Fruit fly (Drosophila melanogaster) whole organism, embryonic: ENCODE data around the gene Pstk.

Experiments
- Aef1 ChIP-seq: fragments of 200-800 bp; sonication (Bioruptor generic); IDR thresholded peaks from 3 replicates; pipeline ENCODE4 v1.3.6; 2022; ENCODE audit warnings: missing biosample characterization, missing genetic modification characterization
- Bteb2 ChIP-seq: fragments of 200-800 bp; sonication (Bioruptor generic); optimal IDR thresholded peaks from 2 replicates; lab custom pipeline; 2016; ENCODE audit warnings: missing biosample characterization, missing genetic modification characterization
- CG12104 ChIP-seq: fragments of 200-800 bp; sonication (Bioruptor generic); optimal IDR thresholded peaks from 3 replicates; lab custom pipeline; 2016; ENCODE audit warnings: missing biosample characterization, missing genetic modification characterization
- CG13624 ChIP-seq: fragments of 200-800 bp; sonication (Bioruptor generic); optimal IDR thresholded peaks from 2 replicates; lab custom pipeline; 2016; ENCODE audit warnings: missing biosample characterization, missing genetic modification characterization
- CG7786 ChIP-seq: fragments of 200-800 bp; sonication (Bioruptor generic); optimal IDR thresholded peaks from 2 replicates; lab custom pipeline; 2016; ENCODE audit warnings: missing biosample characterization, missing genetic modification characterization
- D19B ChIP-seq: fragments of 200-800 bp; sonication (Bioruptor generic); optimal IDR thresholded peaks from 2 replicates; lab custom pipeline; 2017; ENCODE audit warnings: missing biosample characterization, mild to moderate bottlenecking, missing genetic modification characterization
- H2.0 ChIP-seq: fragments of 200-800 bp; sonication (Bioruptor generic); IDR thresholded peaks from 2 replicates; pipeline ENCODE4 v1.3.6; 2022; ENCODE audit warnings: missing biosample characterization, missing genetic modification characterization
- Sox100B ChIP-seq: fragments of 200-800 bp; sonication (Bioruptor generic); optimal IDR thresholded peaks from 3 replicates; lab custom pipeline; 2018; ENCODE audit warnings: missing biosample characterization, mild to moderate bottlenecking, missing genetic modification characterization
- Spps ChIP-seq: fragments of 200-800 bp; sonication (Bioruptor generic); optimal IDR thresholded peaks from 2 replicates; lab custom pipeline; 2018; ENCODE audit warnings: missing biosample characterization, mild to moderate bottlenecking, missing genetic modification characterization
- Usf ChIP-seq: fragments of 200-800 bp; sonication (Bioruptor generic); optimal IDR thresholded peaks from 2 replicates; lab custom pipeline; 2017; ENCODE audit warnings: missing genotype, missing biosample characterization, missing genetic modification characterization
- btn ChIP-seq: fragments of 200-800 bp; sonication (Bioruptor generic); optimal IDR thresholded peaks from 2 replicates; lab custom pipeline; 2016; ENCODE audit warnings: missing biosample characterization, missing genetic modification characterization
- eve ChIP-seq, 2 experiments: fragments of >200 bp; optimal IDR thresholded peaks; 2 replicates each; lab custom pipeline; 2017; ENCODE audit warnings: missing biosample characterization in 2 of 2, missing genetic modification characterization in 2 of 2
- luna ChIP-seq: fragments of 200-800 bp; sonication (Bioruptor generic); optimal IDR thresholded peaks from 2 replicates; lab custom pipeline; 2016; ENCODE audit warnings: missing biosample characterization, missing genetic modification characterization
- zen ChIP-seq: fragments of 200-800 bp; sonication (Bioruptor generic); optimal IDR thresholded peaks from 3 replicates; lab custom pipeline; 2018; ENCODE audit warnings: missing biosample characterization, mild to moderate bottlenecking, missing genetic modification characterization, moderate library complexity

dm6 chrX:19608042-19608609, 10.2 kb downstream of the Pstk start:
- TF ChIP-seq CG7786 (GFP tag; lab: Kevin White, UChicago) = no peak
- TF ChIP-seq Sox100B (GFP tag; lab: Kevin White, UChicago) = no peak
- no peak for TF ChIP-seq luna (GFP tag; lab: Kevin White, UChicago)
- no peak for TF ChIP-seq CG12104
- TF ChIP-seq H2.0 (GFP tag; lab: Robert Waterston, UW) = no peak
- no peak for TF ChIP-seq Aef1 (GFP tag; lab: Robert Waterston, UW)
- TF ChIP-seq btn (GFP tag; lab: Kevin White, UChicago) = no peak
- peak; percentile 31 for TF ChIP-seq CG13624 (GFP tag; lab: Kevin White, UChicago)
- TF ChIP-seq Spps (tag; lab: Kevin White, UChicago) = no peak
- TF ChIP-seq zen (tag; lab: Kevin White, UChicago) = no peak
- no peak for TF ChIP-seq eve (GFP tag; optimal IDR thresholded peaks at IDR 0.05; lab: Kevin White, UChicago)
- no peak for TF ChIP-seq Bteb2 (GFP tag; lab: Kevin White, UChicago)
- no peak for TF ChIP-seq D19B (GFP tag; lab: Kevin White, UChicago)
- TF ChIP-seq Usf (GFP tag; lab: Kevin White, UChicago) = no peak
